Fruit fly (Drosophila melanogaster) whole organism, wandering third instar larva: ENCODE data around the gene CG5376.

Experiments used
- Hr78 ChIP-seq: fragments of >200 bp; optimal IDR thresholded peaks from 2 replicates; lab custom pipeline; 2017; ENCODE audit warnings: missing biosample characterization, missing genetic modification characterization
- rgr ChIP-seq: fragments of 200-800 bp; sonication (Bioruptor generic); optimal IDR thresholded peaks from 3 replicates; lab custom pipeline; 2016; ENCODE audit warnings: missing biosample characterization, mild to moderate bottlenecking, missing genetic modification characterization

- TF ChIP-seq Hr78 (GFP tag; lab: Kevin White, UChicago) (no peak), rgr (GFP tag; lab: Kevin White, UChicago) (no peak)
Measured at dm6 chr3R:22520481-22520880, 31.7 kb upstream of the CG5376 start.
